Fruit fly (Drosophila melanogaster): ENCODE measurements around the gene CG15741.
A peak's percentile ranks its signal among the peaks of the same experiment; 100 is the strongest.

Gene CG15741

DNA sequence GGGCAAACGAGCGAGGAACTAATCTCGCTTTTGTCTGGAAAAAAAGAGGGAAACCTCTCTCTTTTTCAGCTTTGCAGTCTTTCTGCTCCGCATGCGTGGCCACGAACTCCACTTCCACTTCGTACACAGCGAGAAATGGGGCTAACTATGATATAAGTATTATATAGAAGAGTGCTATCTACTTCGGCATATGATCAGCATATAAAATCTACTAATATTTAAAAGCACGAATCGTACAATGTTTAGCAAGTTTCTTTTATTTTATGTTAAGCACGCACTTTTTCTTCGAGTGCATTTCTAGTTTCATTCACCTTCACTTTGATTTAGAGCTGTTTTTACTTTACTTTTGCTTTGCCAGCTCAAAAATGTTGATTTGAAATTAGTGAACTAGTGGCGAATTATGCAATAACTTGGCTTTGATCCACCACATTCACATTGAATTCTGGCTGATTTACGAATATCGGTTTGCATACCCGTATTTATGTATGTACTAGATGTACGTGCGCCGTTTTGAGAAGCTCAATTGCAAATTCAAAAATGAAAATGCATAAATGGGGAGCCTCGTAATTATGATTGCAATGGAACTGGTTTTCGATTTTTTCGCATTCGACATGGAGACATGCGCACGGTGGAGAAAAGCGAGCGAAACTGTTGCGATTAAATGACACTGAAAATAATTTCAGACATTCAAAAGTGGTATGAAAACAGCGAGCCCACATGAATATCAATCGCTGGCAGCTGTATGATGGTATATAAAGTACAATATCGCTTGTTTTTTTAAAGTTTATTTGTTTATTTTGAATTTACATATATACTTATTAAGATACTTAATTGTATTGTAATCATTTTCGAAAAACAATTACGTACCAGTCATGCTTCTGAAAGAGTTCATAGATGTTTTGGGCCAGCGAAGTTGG is 20.0 kb upstream of the CG15741 start (continued):
- TF ChIP-seq Hr4 (GFP tag; optimal IDR thresholded peaks at IDR 0.05) (peak; percentile 96), Eip93F (GFP tag; optimal IDR thresholded peaks at IDR 0.05) (peak; percentile 0), fd85E (GFP tag; optimal IDR thresholded peaks at IDR 0.05) (peak; percentile 67), achi (GFP tag; optimal IDR thresholded peaks at IDR 0.05) (peak; percentile 90), Eip75B (GFP tag; optimal IDR thresholded peaks at IDR 0.05) (peak; percentile 94), CG3919 (GFP tag; optimal IDR thresholded peaks at IDR 0.05) (peak; percentile 93), fd59A (GFP tag; optimal IDR thresholded peaks at IDR 0.05) (peak; percentile 90), ss (GFP tag; optimal IDR thresholded peaks at IDR 0.05) (peak; percentile 93 to 94), Eip78C (GFP tag) (peak; percentile 99), Hr39 (GFP tag; optimal IDR thresholded peaks at IDR 0.05) (peak; percentile 79), Sox102F (GFP tag; optimal IDR thresholded peaks at IDR 0.05) (peak; percentile 80), CG8119 (GFP tag; IDR thresholded peaks at IDR 0.05) (peak; percentile 96), CG16779 (tag; optimal IDR thresholded peaks at IDR 0.05) (peak; percentile 89), Smox (GFP tag; optimal IDR thresholded peaks at IDR 0.05) (peak; percentile 75)

DNA sequence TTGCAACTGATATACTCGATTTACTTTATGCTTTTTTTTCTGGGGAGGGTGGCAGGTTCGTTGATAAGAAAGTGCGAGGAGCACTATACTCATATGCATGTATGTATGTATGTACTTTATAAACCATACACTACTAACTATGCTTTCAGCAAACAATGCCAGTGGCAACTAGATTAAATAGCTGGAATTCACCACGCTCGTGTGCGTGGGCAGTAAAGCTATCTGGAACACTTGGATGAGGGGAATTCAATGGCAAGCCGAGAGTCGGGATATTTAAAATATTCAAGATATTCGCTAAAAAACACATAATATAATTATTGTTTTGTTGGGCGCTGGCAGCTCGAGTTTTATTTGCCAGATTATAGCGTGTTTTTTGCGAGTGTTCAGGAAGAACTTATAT is 19.0 kb upstream of the CG15741 start:
- TF ChIP-seq ss (GFP tag; optimal IDR thresholded peaks at IDR 0.05) (no peak), achi (GFP tag; optimal IDR thresholded peaks at IDR 0.05) (no peak), CG7368 (GFP tag; optimal IDR thresholded peaks at IDR 0.05) (no peak), fkh (GFP tag; optimal IDR thresholded peaks at IDR 0.05) (peak; percentile 35), CG6792 (GFP tag; optimal IDR thresholded peaks at IDR 0.05) (no peak), Smox (GFP tag; optimal IDR thresholded peaks at IDR 0.05) (no peak), CG32006 (GFP tag; optimal IDR thresholded peaks at IDR 0.05) (peak; percentile 17), CG1621 (tag; optimal IDR thresholded peaks at IDR 0.05) (no peak), Hr39 (GFP tag; optimal IDR thresholded peaks at IDR 0.05) (no peak), CG31627 (GFP tag; optimal IDR thresholded peaks at IDR 0.05) (no peak), Eip78C (GFP tag) (peak; percentile 68), acj6 (GFP tag; optimal IDR thresholded peaks at IDR 0.05) (no peak), CG11902 (GFP tag; optimal IDR thresholded peaks at IDR 0.05) (no peak), net (GFP tag; optimal IDR thresholded peaks at IDR 0.05) (no peak), CG15336 (GFP tag; IDR thresholded peaks at IDR 0.05) (peak; percentile 40; the same call in 1 of the 2 replicates), CG16779 (tag; optimal IDR thresholded peaks at IDR 0.05) (no peak), CG11294 (GFP tag; IDR thresholded peaks at IDR 0.05) (no peak), CG11762 (GFP tag; optimal IDR thresholded peaks at IDR 0.05; ENCODE audit: insufficient read depth) (no peak), fd59A (GFP tag; optimal IDR thresholded peaks at IDR 0.05) (no peak), topi (GFP tag; optimal IDR thresholded peaks at IDR 0.05) (no peak), Eip75B (GFP tag; optimal IDR thresholded peaks at IDR 0.05) (no peak), Lpt (GFP tag; optimal IDR thresholded peaks at IDR 0.05) (no peak), Ets21C (GFP tag; optimal IDR thresholded peaks at IDR 0.05) (no peak), CG10669 (GFP tag; optimal IDR thresholded peaks at IDR 0.05) (peak; percentile 20), Ets96B (tag; optimal IDR thresholded peaks at IDR 0.05) (no peak), CG3919 (GFP tag; optimal IDR thresholded peaks at IDR 0.05) (no peak), eg (GFP tag; IDR thresholded peaks at IDR 0.05) (0 out of 3 replicates have a peak, but pooled peaks have one; percentile 17), Hr38 (GFP tag; optimal IDR thresholded peaks at IDR 0.05) (no peak), CG9139 (GFP tag; optimal IDR thresholded peaks at IDR 0.05) (no peak), svp (GFP tag) (peak; percentile 70)

DNA sequence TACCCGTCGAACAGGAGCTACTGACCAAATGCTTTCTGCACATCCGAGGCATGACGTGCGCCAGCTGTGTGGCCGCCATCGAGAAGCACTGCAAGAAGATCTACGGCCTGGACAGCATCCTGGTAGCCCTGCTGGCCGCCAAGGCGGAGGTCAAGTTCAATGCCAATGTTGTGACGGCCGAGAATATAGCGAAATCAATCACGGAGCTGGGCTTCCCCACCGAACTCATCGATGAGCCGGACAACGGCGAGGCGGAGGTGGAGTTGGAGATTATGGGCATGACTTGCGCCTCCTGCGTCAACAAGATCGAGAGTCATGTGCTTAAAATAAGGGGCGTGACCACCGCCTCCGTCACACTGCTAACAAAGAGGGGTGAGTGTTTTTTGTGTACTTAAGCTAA is 18.1 kb upstream of the CG15741 start:
- TF ChIP-seq eg (GFP tag; IDR thresholded peaks at IDR 0.05) (no peak), svp (GFP tag) (peak; percentile 76)

Data from whole organism, prepupa.